Worm (Caenorhabditis elegans) whole organism, L4 larva: ENCODE measurements around the gene fbxc-23.

Source experiments
- F26F4.8 ChIP-seq: fragments of 200-800 bp; sonication (Bioruptor generic); conservative IDR thresholded peaks from 2 replicates; pipeline ENCODE4 v1.3.6; 2022; ENCODE audit warnings: missing genetic modification characterization, missing compliant biosample characterization
- F37D6.2 ChIP-seq: sonication (generic microtip); optimal IDR thresholded peaks from 2 replicates; lab custom pipeline; 2016; ENCODE audit warnings: mild to moderate bottlenecking, missing genetic modification characterization, missing compliant biosample characterization
- aha-1 ChIP-seq: fragments of 150-350 bp; peaks from one replicate; lab custom pipeline; 2014; ENCODE audit warnings: missing biosample characterization, missing genetic modification characterization
- ama-1 ChIP-seq: fragments of 150-350 bp; optimal IDR thresholded peaks from 2 replicates; lab custom pipeline; 2014; ENCODE audit warnings: inconsistent platforms, mixed read lengths
- ceh-20 ChIP-seq: fragments of 200-800 bp; sonication (Bioruptor generic); IDR thresholded peaks from 2 replicates; pipeline ENCODE4 v1.3.6; 2022; ENCODE audit warnings: missing genetic modification reagents, missing genetic modification characterization, missing compliant biosample characterization
- ceh-62 ChIP-seq: sonication (generic microtip); optimal IDR thresholded peaks from 2 replicates; lab custom pipeline; 2017; ENCODE audit warnings: missing biosample characterization, missing genetic modification characterization
- ces-1 ChIP-seq: fragments of 150-350 bp; sonication (generic microtip); optimal IDR thresholded peaks from 4 replicates; lab custom pipeline; 2014; ENCODE audit warnings: missing biosample characterization, missing genetic modification reagents, missing genetic modification characterization
- daf-12 ChIP-seq: fragments of 150-350 bp; optimal IDR thresholded peaks from 2 replicates; lab custom pipeline; 2014; ENCODE audit warnings: missing biosample characterization, missing genetic modification reagents, missing genetic modification characterization
- daf-16 ChIP-seq, 3 experiments: sonication (generic microtip); optimal IDR thresholded peaks; 2 replicates each; lab custom pipeline; 2016 to 2017; ENCODE audit warnings: missing genetic modification characterization in 3 of 3, missing genetic modification reagents in 3 of 3, mild to moderate bottlenecking in 2 of 3, missing compliant biosample characterization in 2 of 3, missing biosample characterization in 1 of 3, moderate library complexity in 1 of 3
- daf-8 ChIP-seq: fragments of 200-800 bp; sonication (Bioruptor generic); IDR thresholded peaks from 2 replicates; pipeline ENCODE4 v1.3.6; 2022; ENCODE audit warnings: missing genetic modification characterization, missing compliant biosample characterization
- dmd-6 ChIP-seq: fragments of 200-800 bp; sonication (Bioruptor generic); IDR thresholded peaks from 2 replicates; pipeline ENCODE4 v1.3.6; 2022; ENCODE audit warnings: missing genetic modification reagents, missing genetic modification characterization, missing compliant biosample characterization
- dmd-8 ChIP-seq: fragments of 200-800 bp; sonication (Bioruptor generic); IDR thresholded peaks from 2 replicates; pipeline ENCODE4 v1.3.6; 2022; ENCODE audit warnings: missing genetic modification characterization, missing compliant biosample characterization
- dmd-9 ChIP-seq: fragments of 200-800 bp; sonication (Bioruptor generic); IDR thresholded peaks from 2 replicates; pipeline ENCODE4 v1.3.6; 2022; ENCODE audit warnings: missing genetic modification reagents, missing genetic modification characterization, missing compliant biosample characterization
- dve-1 ChIP-seq: sonication (generic microtip); optimal IDR thresholded peaks from 2 replicates; lab custom pipeline; 2017; ENCODE audit warnings: antibody characterized with exemption, mild to moderate bottlenecking, missing genetic modification characterization, missing compliant biosample characterization; ENCODE audit not compliant: insufficient read depth
- egl-27 ChIP-seq: sonication (generic microtip); optimal IDR thresholded peaks from 3 replicates; lab custom pipeline; 2017; ENCODE audit warnings: missing biosample characterization, missing genetic modification reagents, missing genetic modification characterization
- egl-43 ChIP-seq: fragments of 200-800 bp; sonication (Bioruptor generic); IDR thresholded peaks from 2 replicates; pipeline ENCODE4 v1.3.6; 2022; ENCODE audit warnings: missing genetic modification reagents, missing genetic modification characterization, missing compliant biosample characterization
- hlh-11 ChIP-seq: fragments of 200-800 bp; sonication (Bioruptor generic); optimal IDR thresholded peaks from 2 replicates; lab custom pipeline; 2018; ENCODE audit warnings: mild to moderate bottlenecking, missing genetic modification characterization, missing compliant biosample characterization
- hlh-30 ChIP-seq: sonication (generic microtip); optimal IDR thresholded peaks from 2 replicates; lab custom pipeline; 2017; ENCODE audit warnings: antibody characterized with exemption, mild to moderate bottlenecking, missing genetic modification characterization, missing compliant biosample characterization; ENCODE audit not compliant: insufficient read depth
- hmg-1.1 ChIP-seq: fragments of 200-800 bp; sonication (Bioruptor generic); IDR thresholded peaks from 2 replicates; pipeline ENCODE4 v1.3.6; 2022; ENCODE audit warnings: missing genetic modification reagents, missing genetic modification characterization, missing compliant biosample characterization
- jun-1 ChIP-seq: fragments of 150-350 bp; optimal IDR thresholded peaks from 2 replicates; lab custom pipeline; 2014; ENCODE audit warnings: missing biosample characterization, missing genetic modification reagents, missing genetic modification characterization
- lin-29 ChIP-seq: fragments of 200-800 bp; sonication (Bioruptor generic); IDR thresholded peaks from 2 replicates; pipeline ENCODE4 v1.3.6; 2022; ENCODE audit warnings: missing genetic modification reagents, missing genetic modification characterization, missing compliant biosample characterization
- lin-38 ChIP-seq: fragments of 200-800 bp; sonication (Bioruptor generic); IDR thresholded peaks from 2 replicates; pipeline ENCODE4 v1.3.6; 2022; ENCODE audit warnings: missing genetic modification reagents, missing genetic modification characterization, missing compliant biosample characterization
- lin-39 ChIP-seq: fragments of 150-350 bp; optimal IDR thresholded peaks from 2 replicates; lab custom pipeline; 2014; ENCODE audit warnings: missing biosample characterization, missing genetic modification reagents, missing genetic modification characterization
- mdl-1 ChIP-seq, 2 experiments: fragments of 150-350 bp in 1 of 2; sonication (generic microtip) in 1 of 2; optimal IDR thresholded peaks; 2 replicates each; lab custom pipeline; 2014 to 2017; ENCODE audit warnings: missing biosample characterization in 2 of 2, missing genetic modification characterization in 2 of 2
- mdt-29 ChIP-seq: fragments of 200-800 bp; sonication (Bioruptor generic); IDR thresholded peaks from 2 replicates; pipeline ENCODE4 v1.3.6; 2022; ENCODE audit warnings: missing genetic modification reagents, missing genetic modification characterization, missing compliant biosample characterization
- mep-1 ChIP-seq: fragments of 150-350 bp; sonication (generic microtip); optimal IDR thresholded peaks from 3 replicates; lab custom pipeline; 2014; ENCODE audit warnings: missing biosample characterization, missing genetic modification characterization
- mes-2 ChIP-seq: sonication (generic microtip); optimal IDR thresholded peaks from 2 replicates; lab custom pipeline; 2016; ENCODE audit warnings: missing genotype, mild to moderate bottlenecking, missing genetic modification characterization, missing compliant biosample characterization; ENCODE audit not compliant: poor library complexity, severe bottlenecking
- mxl-3 ChIP-seq: fragments of 200-800 bp; sonication (Bioruptor generic); optimal IDR thresholded peaks from 2 replicates; lab custom pipeline; 2018; ENCODE audit warnings: mild to moderate bottlenecking, missing genetic modification characterization, missing compliant biosample characterization
- nhr-10 ChIP-seq: fragments of 150-350 bp; optimal IDR thresholded peaks from 2 replicates; lab custom pipeline; 2014; ENCODE audit warnings: missing biosample characterization, missing genetic modification characterization
- nhr-237 ChIP-seq: sonication (generic microtip); optimal IDR thresholded peaks from 2 replicates; lab custom pipeline; 2017; ENCODE audit warnings: missing biosample characterization, missing genetic modification characterization
- nhr-41 ChIP-seq: fragments of 200-800 bp; sonication (Bioruptor generic); IDR thresholded peaks from 2 replicates; pipeline ENCODE4 v1.3.6; 2022; ENCODE audit warnings: missing genetic modification reagents, missing genetic modification characterization, missing compliant biosample characterization
- nhr-48 ChIP-seq: sonication (generic microtip); optimal IDR thresholded peaks from 2 replicates; lab custom pipeline; 2016; ENCODE audit warnings: mild to moderate bottlenecking, missing genetic modification characterization, missing compliant biosample characterization
- snpc-4 ChIP-seq: fragments of 150-350 bp; optimal IDR thresholded peaks from 2 replicates; lab custom pipeline; 2014; ENCODE audit warnings: missing biosample characterization, missing genetic modification characterization
- spr-3 ChIP-seq: fragments of 200-800 bp; sonication (Bioruptor generic); optimal IDR thresholded peaks from 2 replicates; lab custom pipeline; 2018; ENCODE audit warnings: mild to moderate bottlenecking, missing genetic modification characterization, missing compliant biosample characterization
- tag-97 ChIP-seq: fragments of 200-800 bp; sonication (Bioruptor generic); IDR thresholded peaks from 2 replicates; pipeline ENCODE4 v1.3.6; 2022; ENCODE audit warnings: missing genetic modification characterization, missing compliant biosample characterization
- tra-1 ChIP-seq: fragments of 200-800 bp; sonication (Bioruptor generic); IDR thresholded peaks from 2 replicates; pipeline ENCODE4 v1.3.6; 2022; ENCODE audit warnings: missing genetic modification reagents, missing genetic modification characterization, missing compliant biosample characterization
- unc-62 ChIP-seq, 3 experiments: fragments of 150-350 bp in 1 of 3; sonication (generic microtip); optimal IDR thresholded peaks in 2 of 3; peaks in 1 of 3; 1 replicate in 1 of 3; 2 replicates in 2 of 3; lab custom pipeline; 2014 to 2017; ENCODE audit warnings: missing biosample characterization in 3 of 3, missing genetic modification characterization in 3 of 3, missing genetic modification reagents in 3 of 3, missing genotype in 1 of 3
- zfp-2 ChIP-seq: sonication (generic microtip); optimal IDR thresholded peaks from 2 replicates; lab custom pipeline; 2016; ENCODE audit warnings: mild to moderate bottlenecking, missing genetic modification characterization, missing compliant biosample characterization
- zfp-3 ChIP-seq: fragments of 200-800 bp; sonication (Bioruptor generic); conservative IDR thresholded peaks from 2 replicates; pipeline ENCODE4 v1.3.6; 2022; ENCODE audit warnings: missing genetic modification reagents, missing genetic modification characterization, missing compliant biosample characterization
- zip-11 ChIP-seq: fragments of 200-800 bp; sonication (Bioruptor generic); IDR thresholded peaks from 2 replicates; pipeline ENCODE4 v1.3.6; 2022; ENCODE audit warnings: missing genetic modification characterization, missing compliant biosample characterization
- ztf-7 ChIP-seq: fragments of 150-350 bp; optimal IDR thresholded peaks from 2 replicates; lab custom pipeline; 2014; ENCODE audit warnings: missing biosample characterization, missing genetic modification characterization

Gene fbxc-23

DNA sequence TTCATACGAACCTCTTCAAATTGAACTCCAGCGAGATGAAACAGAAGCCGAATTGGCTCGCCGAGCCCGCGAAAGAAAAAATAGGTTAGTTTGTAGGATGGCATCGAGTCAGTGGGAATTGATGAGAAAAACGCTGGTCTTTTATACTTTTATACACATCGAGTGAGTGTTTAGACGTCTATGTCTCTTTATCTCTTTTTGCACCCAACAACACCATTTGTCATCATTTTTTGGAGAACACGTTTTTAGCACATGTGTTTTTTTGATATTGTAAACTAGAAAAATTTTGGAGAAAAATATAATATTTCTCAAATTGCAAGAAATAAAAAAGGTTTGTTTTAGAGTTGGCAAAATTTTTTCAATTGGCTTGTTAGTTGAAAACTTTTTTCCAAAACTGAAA is 28.0 kb upstream of the fbxc-23 start, which contains the start of gene gst-16:
Gene gst-16 (minus strand): TSS at position 111 of the 400 bp plus-strand sequence.
- TF ChIP-seq ces-1 (no peak), hmg-1.1 (GFP tag; lab: Robert Waterston, UW) (no peak), mxl-3 (GFP tag; lab: Kevin White, UChicago) (no peak), mdt-29 (GFP tag; lab: Robert Waterston, UW) (no peak), spr-3 (GFP tag; lab: Kevin White, UChicago) (no peak), egl-27 (tag; lab: Kevin White, UChicago) (no peak), hlh-11 (tag; lab: Kevin White, UChicago) (no peak), nhr-41 (GFP tag; lab: Robert Waterston, UW) (no peak), zfp-2 (tag; lab: Kevin White, UChicago) (no peak), lin-38 (no peak), ztf-7 (tag; lab: Kevin White, UChicago) (no peak), nhr-48 (tag; lab: Kevin White, UChicago) (peak; percentile 16), daf-12 (tag; lab: Kevin White, UChicago) (no peak), aha-1 (tag; lab: Kevin White, UChicago) (peak; percentile 39), daf-16 (GFP tag; optimal IDR thresholded peaks at IDR 0.05; lab: Kevin White, UChicago) (no peak), daf-16 (tag; optimal IDR thresholded peaks at IDR 0.05; lab: Kevin White, UChicago) (peak; percentile 26), daf-8 (GFP tag; lab: Robert Waterston, UW) (no peak), mep-1 (tag; lab: Kevin White, UChicago) (no peak), dmd-8 (GFP tag; lab: Robert Waterston, UW) (no peak), egl-43 (GFP tag; lab: Robert Waterston, UW) (no peak), lin-29 (GFP tag; lab: Robert Waterston, UW) (no peak), snpc-4 (tag; lab: Kevin White, UChicago) (no peak), zip-11 (no peak)

DNA sequence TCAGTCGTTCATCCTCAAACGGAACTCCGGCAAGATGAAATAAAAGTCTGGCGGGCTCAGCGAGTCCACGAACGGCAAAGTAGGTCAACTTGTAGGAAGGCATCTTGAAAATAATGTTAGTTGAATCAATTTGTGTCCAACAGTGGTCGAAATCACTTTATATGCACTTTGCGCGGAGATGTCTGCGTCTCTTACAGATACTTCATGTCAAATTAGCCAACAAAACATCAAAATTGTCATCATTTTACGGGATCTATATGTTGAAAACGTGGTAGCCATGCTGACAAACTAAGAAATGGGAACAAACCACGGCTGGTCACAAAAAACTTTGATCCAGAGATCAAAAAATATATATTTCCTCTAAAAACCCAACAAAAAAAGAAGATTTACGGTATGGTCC is 21.5 kb upstream of the fbxc-23 start, which contains the start of gene gst-12:
Gene gst-12 (minus strand): TSS at position 254 of the 400 bp plus-strand sequence.
- TF ChIP-seq ceh-20 (GFP tag; lab: Robert Waterston, UW), result no peak
- no peak for TF ChIP-seq daf-8 (GFP tag; lab: Robert Waterston, UW)
- peak; percentile 79 for TF ChIP-seq mxl-3 (GFP tag; lab: Kevin White, UChicago)
- no peak for TF ChIP-seq zfp-3 (GFP tag; lab: Robert Waterston, UW)
- TF ChIP-seq egl-27 (tag; lab: Kevin White, UChicago), result no peak
- TF ChIP-seq ama-1 (lab: Kevin White, UChicago), result no peak
- no peak for TF ChIP-seq tag-97 (GFP tag; lab: Robert Waterston, UW)
- no peak for TF ChIP-seq nhr-237 (tag; lab: Kevin White, UChicago)
- peak; percentile 65 for TF ChIP-seq aha-1 (tag; lab: Kevin White, UChicago)
- peak in 1 of 2 experiments; percentile 68 for TF ChIP-seq unc-62 (GFP tag; optimal IDR thresholded peaks at IDR 0.05 in 1 of 2; lab: Kevin White, UChicago)
- TF ChIP-seq unc-62 (tag; optimal IDR thresholded peaks at IDR 0.05; lab: Kevin White, UChicago), result no peak
- no peak for TF ChIP-seq mes-2
- TF ChIP-seq, all 104 proteins: peak for 3

DNA sequence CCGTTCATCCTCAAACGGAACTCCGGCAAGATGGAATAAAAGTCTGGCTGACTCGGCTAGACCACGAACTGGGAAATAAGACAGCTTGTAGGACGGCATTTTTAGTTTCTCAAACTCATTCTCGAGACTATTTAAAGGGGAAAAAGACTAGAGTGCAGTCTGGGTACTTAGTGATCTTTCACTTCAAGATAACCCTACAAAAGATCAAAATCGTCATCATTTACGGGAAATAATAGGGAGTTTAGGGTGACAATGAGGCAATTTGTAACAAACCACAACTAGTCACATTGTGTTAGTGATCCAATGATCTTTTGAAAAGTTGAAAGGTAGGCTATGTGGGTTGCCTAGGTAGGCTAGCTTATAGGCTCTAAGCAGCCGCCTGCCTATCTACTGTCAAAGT is 19.6 kb upstream of the fbxc-23 start, which contains the start of gene gst-14:
Gene gst-14 (minus strand): TSS at position 101 of the 400 bp plus-strand sequence.
- TF ChIP-seq ces-1 (no peak), ceh-20 (GFP tag; lab: Robert Waterston, UW) (no peak), spr-3 (GFP tag; lab: Kevin White, UChicago) (no peak), jun-1 (tag; lab: Kevin White, UChicago) (no peak), F37D6.2 (no peak), dmd-9 (GFP tag; lab: Robert Waterston, UW) (no peak)

DNA sequence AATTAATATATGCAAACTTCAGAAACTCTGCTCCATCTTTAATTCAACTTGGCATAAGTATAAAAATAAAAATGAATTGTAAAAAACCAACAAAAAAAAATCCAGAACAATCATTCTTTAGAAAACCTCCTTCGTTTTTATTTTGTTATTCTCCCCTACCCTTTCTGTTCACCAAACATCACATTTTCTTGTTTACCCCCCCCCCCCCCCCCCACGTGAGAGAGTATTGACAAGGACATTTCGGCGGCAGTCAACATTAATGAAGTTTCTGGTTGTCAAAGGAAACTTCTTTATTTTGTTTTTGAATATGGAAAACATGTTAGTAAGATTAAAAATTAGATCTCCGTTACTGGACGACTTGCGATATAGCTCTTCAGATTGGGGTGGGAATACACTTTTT is 18.2 kb upstream of the fbxc-23 start:
- no peak for TF ChIP-seq F26F4.8
- no peak for TF ChIP-seq daf-16 (GFP tag; optimal IDR thresholded peaks at IDR 0.05; lab: Kevin White, UChicago)
- peak; percentile 90 for TF ChIP-seq daf-16 (tag; optimal IDR thresholded peaks at IDR 0.05; lab: Kevin White, UChicago)
- TF ChIP-seq ceh-62, result no peak
- TF ChIP-seq tra-1 (GFP tag; lab: Robert Waterston, UW), result no peak
- no peak for TF ChIP-seq lin-39
- TF ChIP-seq hlh-11 (tag; lab: Kevin White, UChicago), result peak; percentile 62
- no peak for TF ChIP-seq nhr-10 (tag; lab: Kevin White, UChicago)
- peak; percentile 18 for TF ChIP-seq hlh-30
- peak in 1 of 2 experiments; percentile 44 for TF ChIP-seq mdl-1 (tag; optimal IDR thresholded peaks at IDR 0.05; lab: Kevin White, UChicago)
- TF ChIP-seq dmd-6 (GFP tag; lab: Robert Waterston, UW), result no peak
- no peak for TF ChIP-seq dve-1
- no peak for TF ChIP-seq daf-8 (GFP tag; lab: Robert Waterston, UW)
- TF ChIP-seq, all 104 proteins: peak for 4
